Worm (Caenorhabditis elegans) whole organism, midembryonic: ENCODE results near the gene F21D9.8.
"Not testable (repeated sequence)": the region's sequence is repeated elsewhere in the genome, so short reads cannot be mapped to it uniquely, and the experiment has no call there.

ENCODE experiments used
- T22C8.4 ChIP-seq: fragments of 200-800 bp; sonication (Bioruptor generic); IDR thresholded peaks from 2 replicates; pipeline ENCODE4 v1.3.6; 2022; ENCODE audit warnings: missing genetic modification characterization, missing compliant biosample characterization
- cog-1 ChIP-seq: sonication (generic microtip); optimal IDR thresholded peaks from 2 replicates; lab custom pipeline; 2016; ENCODE audit warnings: missing genetic modification characterization, missing compliant biosample characterization
- flt-1 ChIP-seq: fragments of 200-800 bp; sonication (Bioruptor generic); IDR thresholded peaks from 2 replicates; pipeline ENCODE4 v1.3.6; 2022; ENCODE audit warnings: missing genetic modification characterization, missing compliant biosample characterization
- klf-2 ChIP-seq: fragments of 200-800 bp; sonication (Bioruptor generic); conservative IDR thresholded peaks from 2 replicates; pipeline ENCODE4 v1.3.6; 2022; ENCODE audit warnings: missing genetic modification reagents, missing genetic modification characterization, missing compliant biosample characterization
- med-1 ChIP-seq: sonication (generic microtip); optimal IDR thresholded peaks from 2 replicates; lab custom pipeline; 2017; ENCODE audit warnings: missing genetic modification characterization, mild to moderate bottlenecking, missing compliant biosample characterization, antibody characterized with exemption, missing genetic modification reagents; ENCODE audit not compliant: insufficient read depth
- ref-1 ChIP-seq: fragments of 200-800 bp; sonication (Bioruptor generic); conservative IDR thresholded peaks from 2 replicates; pipeline ENCODE4 v1.3.6; 2022; ENCODE audit warnings: missing genetic modification reagents, missing genetic modification characterization, missing compliant biosample characterization
- tab-1 ChIP-seq: fragments of 200-800 bp; sonication (Bioruptor generic); IDR thresholded peaks from 2 replicates; pipeline ENCODE4 v1.3.6; 2022; ENCODE audit warnings: missing genetic modification characterization, missing compliant biosample characterization
- ztf-23 ChIP-seq: fragments of 200-800 bp; sonication (Bioruptor generic); IDR thresholded peaks from 2 replicates; pipeline ENCODE4 v1.3.6; 2022; ENCODE audit warnings: missing genetic modification reagents, missing genetic modification characterization, missing compliant biosample characterization
- ztf-29 ChIP-seq: fragments of 200-800 bp; sonication (Bioruptor generic); IDR thresholded peaks from 2 replicates; pipeline ENCODE4 v1.3.6; 2022; ENCODE audit warnings: missing genetic modification reagents, missing genetic modification characterization, missing compliant biosample characterization

Gene F21D9.8

DNA sequence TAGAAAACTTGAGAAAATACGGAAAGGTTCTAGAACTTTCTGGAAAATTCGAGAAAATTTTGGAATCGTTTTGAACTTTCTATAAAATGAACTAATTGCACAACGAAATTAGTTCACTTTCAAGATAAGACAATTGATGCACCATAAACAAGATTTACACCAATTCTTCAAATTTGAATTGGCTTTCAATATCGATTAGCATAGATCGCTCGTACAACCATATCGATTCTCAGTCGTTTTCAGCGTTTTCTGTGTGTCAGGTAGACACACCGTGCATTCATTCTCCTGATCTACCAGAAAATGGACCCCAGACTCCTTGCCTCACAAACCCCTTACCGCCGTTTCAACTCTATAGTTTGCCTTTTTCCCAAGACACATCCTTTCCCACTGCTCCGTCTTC lies 2.5 kb upstream of the F21D9.8 start, which contains the start of gene fbxb-117:
TSS of gene fbxb-117 (plus strand) at position 301 of the 400 bp plus-strand sequence.
- TF ChIP-seq med-1 (no peak), flt-1 (GFP tag; lab: Robert Waterston, UW) (no peak)

DNA sequence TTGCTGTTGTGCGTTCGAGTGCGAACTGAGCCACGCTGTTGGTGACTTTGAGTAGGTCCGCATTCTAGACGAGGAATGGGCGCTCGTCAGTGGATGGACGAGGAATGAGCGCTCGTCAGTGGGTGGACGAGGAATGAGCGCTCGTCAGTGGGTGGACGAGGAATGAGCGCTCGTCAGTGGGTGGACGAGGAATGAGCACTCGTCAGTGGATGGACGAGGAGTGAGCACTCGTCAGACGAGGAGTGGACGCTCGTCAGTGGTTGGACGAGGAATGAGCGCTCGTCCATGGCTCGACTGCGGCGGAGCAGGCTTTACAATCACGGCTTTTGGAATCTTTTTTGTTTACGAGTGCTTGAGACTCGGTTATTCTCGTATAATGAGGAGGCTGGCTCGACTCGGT lies 1.3 kb downstream of the F21D9.8 start:
- no peak for TF ChIP-seq T22C8.4
- no peak for TF ChIP-seq flt-1 (GFP tag; lab: Robert Waterston, UW)
- no peak for TF ChIP-seq ztf-29 (GFP tag; lab: Robert Waterston, UW)
- TF ChIP-seq cog-1: no peak
- no peak for TF ChIP-seq klf-2 (GFP tag; lab: Robert Waterston, UW)
- no peak for TF ChIP-seq ztf-23
- TF ChIP-seq ref-1 (GFP tag; lab: Robert Waterston, UW): no peak
- TF ChIP-seq tab-1 (GFP tag; lab: Robert Waterston, UW): no peak
- no peak for TF ChIP-seq med-1

DNA sequence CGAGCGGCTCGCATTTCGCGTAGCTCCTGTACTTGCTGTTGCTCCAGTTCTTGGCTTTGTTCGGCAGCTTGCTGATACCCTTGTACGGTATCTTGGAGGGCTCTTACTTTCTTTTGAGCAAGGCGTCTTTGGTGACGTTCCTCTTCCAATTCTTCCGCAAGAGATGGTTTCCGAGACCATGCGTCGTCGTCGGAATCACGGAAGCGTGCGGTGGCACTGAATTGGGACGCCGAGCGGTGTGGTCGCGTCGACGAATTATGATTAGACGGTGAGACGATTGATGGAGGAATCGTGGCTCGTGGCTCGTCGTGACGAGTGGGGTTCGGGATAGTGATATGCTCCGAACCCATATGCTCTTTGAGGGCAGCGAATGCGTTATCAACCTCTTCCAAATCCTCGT lies 3.4 kb downstream of the F21D9.8 start:
- TF ChIP-seq klf-2 (GFP tag; lab: Robert Waterston, UW): no peak
- no peak for TF ChIP-seq flt-1 (GFP tag; lab: Robert Waterston, UW)
- no peak for TF ChIP-seq med-1
- no peak for TF ChIP-seq tab-1 (GFP tag; lab: Robert Waterston, UW)
- no peak for TF ChIP-seq ztf-29 (GFP tag; lab: Robert Waterston, UW)
- no peak for TF ChIP-seq ref-1 (GFP tag; lab: Robert Waterston, UW)
- TF ChIP-seq ztf-23: no peak
- TF ChIP-seq T22C8.4: no peak
- no peak for TF ChIP-seq cog-1

DNA sequence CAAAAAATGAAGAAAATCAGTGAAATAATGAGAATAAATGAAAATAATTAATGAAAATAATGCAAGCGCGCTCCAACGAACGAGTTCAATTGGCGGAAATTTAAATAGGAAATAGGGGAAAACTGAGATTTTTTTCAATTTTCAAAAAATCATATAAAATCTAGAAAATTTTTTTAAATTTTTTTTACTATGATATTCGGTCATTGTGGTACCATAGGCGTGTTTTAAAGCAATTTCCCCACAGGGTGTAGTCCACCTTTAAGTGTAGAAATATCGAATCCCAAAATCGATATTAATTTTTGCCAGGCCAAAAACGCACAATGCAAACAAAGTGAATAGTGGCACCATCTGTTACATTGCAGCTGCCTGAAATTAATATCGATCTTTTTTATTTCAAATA lies 15.6 kb downstream of the F21D9.8 start, which contains the start of gene F21D9.1:
TSS of gene F21D9.1 (plus strand) at position 301 of the 400 bp plus-strand sequence.
- TF ChIP-seq tab-1 (GFP tag; lab: Robert Waterston, UW); med-1; ztf-23: not testable (repeated sequence)

DNA sequence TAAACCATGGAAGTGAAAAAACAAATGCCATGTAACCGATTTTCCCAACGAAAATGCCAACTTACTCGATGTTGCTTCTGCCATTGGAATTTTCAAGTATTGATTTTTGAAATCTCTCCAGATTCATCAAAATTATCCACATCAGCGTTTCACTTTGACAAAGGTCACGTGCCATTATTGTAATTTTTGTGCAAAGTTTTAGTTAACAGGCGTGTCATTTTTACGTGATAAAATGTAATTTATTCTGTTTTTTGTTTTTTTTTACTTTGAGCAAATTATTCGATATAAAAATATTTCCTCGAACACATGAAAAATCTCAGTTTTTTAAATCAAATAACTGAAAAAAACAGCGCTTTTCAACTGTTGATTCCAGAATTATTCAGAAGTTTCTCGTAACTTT lies 17.4 kb downstream of the F21D9.8 start, which contains the start of gene F21D9.2:
TSS of gene F21D9.2 (minus strand) at position 101 of the 400 bp plus-strand sequence.
- TF ChIP-seq tab-1 (GFP tag; lab: Robert Waterston, UW) (no peak), T22C8.4 (no peak), klf-2 (GFP tag; lab: Robert Waterston, UW) (no peak)

DNA sequence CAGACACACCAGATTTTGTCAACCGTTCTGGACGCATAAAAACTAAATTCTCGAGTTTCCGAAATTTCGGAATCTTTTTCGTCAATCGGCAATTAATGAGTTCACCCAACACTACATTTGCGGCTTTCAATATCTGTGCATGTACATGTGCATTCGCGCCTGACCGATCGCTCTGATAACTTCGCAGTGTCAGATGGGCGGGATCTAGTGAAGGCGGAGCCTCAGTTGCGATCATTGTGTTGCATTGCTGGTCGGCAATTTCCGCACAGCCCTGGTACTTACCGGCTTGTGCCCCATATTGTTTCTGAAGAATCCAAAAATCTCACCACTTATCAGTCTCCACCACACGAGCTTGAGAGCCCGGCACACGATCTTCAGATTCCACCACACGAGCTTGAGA lies 19.1 kb downstream of the F21D9.8 start:
- TF ChIP-seq ztf-23 (no peak), ztf-29 (GFP tag; lab: Robert Waterston, UW) (no peak), T22C8.4 (no peak), tab-1 (GFP tag; lab: Robert Waterston, UW) (no peak), med-1 (no peak), flt-1 (GFP tag; lab: Robert Waterston, UW) (no peak), klf-2 (GFP tag; lab: Robert Waterston, UW) (no peak), cog-1 (no peak), ref-1 (GFP tag; lab: Robert Waterston, UW) (no peak)

DNA sequence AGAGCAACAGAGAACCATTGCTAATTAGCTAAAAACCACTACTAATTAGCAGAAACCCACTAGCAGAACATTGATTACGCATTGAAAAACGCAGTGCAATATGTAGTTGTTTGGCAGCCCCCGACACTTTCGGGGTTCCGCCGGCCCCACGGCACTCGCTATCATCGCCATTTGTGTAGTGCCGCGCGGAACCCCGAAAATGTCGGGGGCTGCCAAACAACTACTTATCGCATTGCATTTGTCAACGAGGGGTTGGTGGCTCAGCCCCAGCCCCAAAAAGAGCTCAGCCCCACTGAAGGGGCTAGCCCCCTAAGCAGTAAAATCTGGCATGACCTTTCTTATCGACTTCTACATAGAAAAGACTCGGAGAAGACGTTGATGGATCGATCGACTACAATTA lies 20.4 kb downstream of the F21D9.8 start:
- TF ChIP-seq klf-2 (GFP tag; lab: Robert Waterston, UW) (no peak), ref-1 (GFP tag; lab: Robert Waterston, UW) (no peak)

DNA sequence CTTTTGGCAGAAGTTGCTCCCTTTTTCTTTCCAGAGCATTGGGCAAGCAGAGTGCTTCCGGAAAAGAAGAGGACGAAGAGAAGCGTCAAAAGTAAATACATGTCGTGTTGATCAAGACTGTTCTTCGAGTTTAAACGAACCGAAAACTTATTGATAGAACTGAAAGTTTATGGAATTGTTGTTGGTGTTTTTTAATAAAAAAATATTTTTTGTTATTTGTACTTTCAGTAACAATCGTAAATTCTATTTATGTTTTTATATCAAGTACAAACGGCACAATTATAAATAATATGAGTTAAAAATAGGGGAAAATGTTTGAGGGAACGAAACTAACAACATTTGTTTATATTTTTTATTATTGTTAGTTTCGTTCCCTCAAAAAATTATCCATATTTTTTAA lies 22.1 kb downstream of the F21D9.8 start, which contains the start of gene F21D9.3:
TSS of gene F21D9.3 (minus strand) at position 101 of the 400 bp plus-strand sequence.
- TF ChIP-seq ref-1 (GFP tag; lab: Robert Waterston, UW) (no peak), med-1 (no peak), flt-1 (GFP tag; lab: Robert Waterston, UW) (no peak), klf-2 (GFP tag; lab: Robert Waterston, UW) (no peak)

DNA sequence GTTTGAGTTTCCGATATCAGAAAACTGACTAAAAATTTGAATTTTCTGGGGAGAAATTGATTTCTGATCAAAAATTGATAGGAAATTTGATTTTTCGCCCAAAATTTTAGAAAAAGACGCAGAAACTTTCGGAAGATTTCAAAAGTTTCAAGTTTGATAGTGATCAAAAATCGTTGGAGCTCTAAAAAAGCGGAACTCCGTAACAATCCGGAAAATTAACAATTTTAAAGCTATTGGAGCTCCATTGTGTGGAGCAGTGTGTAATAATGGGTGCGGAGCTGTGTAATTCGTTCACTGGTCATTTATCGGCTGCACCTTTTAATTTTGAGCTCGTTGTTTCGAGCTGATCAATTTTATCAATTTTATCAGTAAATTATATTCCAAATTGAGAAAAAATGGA lies 26.3 kb downstream of the F21D9.8 start, which contains the start of gene F21D9.4:
TSS of gene F21D9.4 (plus strand) at position 301 of the 400 bp plus-strand sequence.
- TF ChIP-seq tab-1 (GFP tag; lab: Robert Waterston, UW): no peak
- no peak for TF ChIP-seq klf-2 (GFP tag; lab: Robert Waterston, UW)
- no peak for TF ChIP-seq med-1
- TF ChIP-seq flt-1 (GFP tag; lab: Robert Waterston, UW): no peak
- TF ChIP-seq ref-1 (GFP tag; lab: Robert Waterston, UW): no peak
- TF ChIP-seq cog-1: no peak
- no peak for TF ChIP-seq ztf-29 (GFP tag; lab: Robert Waterston, UW)
- TF ChIP-seq T22C8.4: no peak
- TF ChIP-seq ztf-23: no peak

DNA sequence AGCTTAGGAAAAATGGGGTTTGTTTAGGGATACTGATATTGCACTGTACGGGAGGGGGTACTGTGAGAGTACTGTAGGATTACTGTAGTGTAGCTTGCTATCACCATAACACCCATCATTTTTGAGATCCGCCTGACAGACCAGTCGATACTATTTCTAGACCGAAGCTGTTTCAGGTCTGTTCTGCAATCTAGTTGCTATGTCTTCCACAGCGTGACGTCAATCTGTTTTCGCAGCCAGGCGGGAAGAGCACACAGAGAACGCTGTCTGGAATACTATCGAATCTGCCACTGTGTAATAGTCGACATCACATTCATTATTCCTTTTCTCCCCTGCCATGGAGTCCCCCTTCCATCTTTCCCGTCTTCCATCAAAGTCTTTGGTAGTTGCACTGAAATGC lies 27.9 kb downstream of the F21D9.8 start, which contains the start of gene F21D9.11:
TSS of gene F21D9.11 (plus strand) at position 301 of the 400 bp plus-strand sequence.
- TF ChIP-seq klf-2 (GFP tag; lab: Robert Waterston, UW) (no peak), ref-1 (GFP tag; lab: Robert Waterston, UW) (no peak), flt-1 (GFP tag; lab: Robert Waterston, UW) (no peak)

DNA sequence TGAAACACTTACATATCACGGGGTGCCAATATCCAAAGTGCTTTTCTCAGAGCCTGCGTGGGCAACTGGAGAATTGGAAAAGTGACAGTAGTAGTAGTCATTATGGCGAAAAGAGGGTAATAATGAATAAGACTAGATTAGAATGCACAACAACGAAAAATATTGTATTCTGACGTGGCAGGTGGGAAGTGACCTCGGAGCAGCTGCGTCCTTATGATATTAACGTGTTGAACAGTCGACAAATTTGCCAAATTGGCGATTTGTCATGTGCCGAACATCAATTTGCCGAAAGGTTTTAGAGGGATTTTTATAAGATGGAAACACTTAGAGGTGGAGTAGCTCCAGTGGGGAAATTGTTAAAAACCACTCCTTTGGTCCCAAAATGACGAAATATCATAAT lies 28.8 kb downstream of the F21D9.8 start, which contains the start of gene str-81:
TSS of gene str-81 (minus strand) at position 101 of the 400 bp plus-strand sequence.
- TF ChIP-seq flt-1 (GFP tag; lab: Robert Waterston, UW) (no peak), ztf-23 (no peak), ref-1 (GFP tag; lab: Robert Waterston, UW) (no peak), med-1 (no peak)
